Worm (Caenorhabditis elegans) whole organism, late embryonic: Measurements from ENCODE around the gene bcf-1.

Source experiments
- F13H6.1 ChIP-seq: sonication (generic microtip); optimal IDR thresholded peaks from 2 replicates; lab custom pipeline; 2016; ENCODE audit warnings: missing genetic modification characterization, missing compliant biosample characterization
- K02D7.2 ChIP-seq: sonication (generic microtip); optimal IDR thresholded peaks from 2 replicates; lab custom pipeline; 2017; ENCODE audit warnings: mild to moderate bottlenecking, missing genetic modification characterization, missing compliant biosample characterization
- T23F11.4 ChIP-seq: fragments of 200-800 bp; sonication (Bioruptor generic); optimal IDR thresholded peaks from 2 replicates; lab custom pipeline; 2018; ENCODE audit warnings: mild to moderate bottlenecking, missing genetic modification characterization, missing compliant biosample characterization
- ahr-1 ChIP-seq: sonication (generic microtip); optimal IDR thresholded peaks from 2 replicates; lab custom pipeline; 2016; ENCODE audit warnings: missing genetic modification characterization, missing compliant biosample characterization
- ama-1 ChIP-seq: fragments of 150-350 bp; optimal IDR thresholded peaks from 2 replicates; lab custom pipeline; 2014
- ceh-18 ChIP-seq: sonication (generic microtip); optimal IDR thresholded peaks from 2 replicates; lab custom pipeline; 2016; ENCODE audit warnings: missing genetic modification characterization, missing compliant biosample characterization
- ceh-19 ChIP-seq: fragments of 200-800 bp; sonication (Bioruptor generic); optimal IDR thresholded peaks from 2 replicates; lab custom pipeline; 2018; ENCODE audit warnings: mild to moderate bottlenecking, missing genetic modification characterization, missing compliant biosample characterization
- ceh-2 ChIP-seq: sonication (generic microtip); optimal IDR thresholded peaks from 2 replicates; lab custom pipeline; 2016; ENCODE audit warnings: missing genotype, missing genetic modification characterization, missing compliant biosample characterization
- ceh-31 ChIP-seq: sonication (generic microtip); optimal IDR thresholded peaks from 2 replicates; lab custom pipeline; 2016; ENCODE audit warnings: missing genetic modification characterization, missing compliant biosample characterization
- ceh-45 ChIP-seq: fragments of 200-800 bp; sonication (Bioruptor generic); IDR thresholded peaks from 2 replicates; pipeline ENCODE4 v1.3.6; 2022; ENCODE audit warnings: missing genetic modification reagents, missing genetic modification characterization, missing compliant biosample characterization
- dve-1 ChIP-seq: sonication (generic microtip); optimal IDR thresholded peaks from 2 replicates; lab custom pipeline; 2017; ENCODE audit warnings: antibody characterized with exemption, mild to moderate bottlenecking, missing genetic modification characterization, missing compliant biosample characterization
- elt-2 ChIP-seq: sonication (generic microtip); optimal IDR thresholded peaks from 2 replicates; lab custom pipeline; 2016; ENCODE audit warnings: missing genetic modification reagents, missing genetic modification characterization, missing compliant biosample characterization
- ets-4 ChIP-seq: sonication (generic microtip); optimal IDR thresholded peaks from 2 replicates; lab custom pipeline; 2016; ENCODE audit warnings: missing genetic modification characterization, missing compliant biosample characterization
- gmeb-2 ChIP-seq: sonication (generic microtip); optimal IDR thresholded peaks from 2 replicates; lab custom pipeline; 2016; ENCODE audit warnings: missing genetic modification characterization, inconsistent platforms, missing compliant biosample characterization
- hlh-13 ChIP-seq: fragments of 200-800 bp; sonication (Bioruptor generic); optimal IDR thresholded peaks from 2 replicates; lab custom pipeline; 2018; ENCODE audit warnings: mild to moderate bottlenecking, missing genetic modification characterization, missing compliant biosample characterization
- hlh-15 ChIP-seq: sonication (generic microtip); optimal IDR thresholded peaks from 2 replicates; lab custom pipeline; 2016; ENCODE audit warnings: missing genetic modification characterization, missing compliant biosample characterization
- hlh-30 ChIP-seq: sonication (generic microtip); optimal IDR thresholded peaks from 2 replicates; lab custom pipeline; 2017; ENCODE audit warnings: antibody characterized with exemption, missing genetic modification characterization, missing compliant biosample characterization; ENCODE audit not compliant: insufficient read depth
- hlh-8 ChIP-seq: sonication (generic microtip); optimal IDR thresholded peaks from 2 replicates; lab custom pipeline; 2016; ENCODE audit warnings: missing genotype, missing genetic modification characterization, missing compliant biosample characterization
- lim-6 ChIP-seq: sonication (generic microtip); optimal IDR thresholded peaks from 2 replicates; lab custom pipeline; 2016; ENCODE audit warnings: missing genetic modification characterization, missing compliant biosample characterization
- nfya-1 ChIP-seq: sonication (generic microtip); optimal IDR thresholded peaks from 2 replicates; lab custom pipeline; 2017; ENCODE audit warnings: missing genetic modification characterization, mild to moderate bottlenecking, missing compliant biosample characterization, antibody characterized with exemption, moderate library complexity
- nhr-11 ChIP-seq: fragments of 150-350 bp; optimal IDR thresholded peaks from 2 replicates; lab custom pipeline; 2014; ENCODE audit warnings: missing biosample characterization, missing genetic modification characterization
- nhr-232 ChIP-seq: sonication (generic microtip); optimal IDR thresholded peaks from 2 replicates; lab custom pipeline; 2016; ENCODE audit warnings: missing genetic modification characterization, missing compliant biosample characterization
- odd-2 ChIP-seq: sonication (generic microtip); optimal IDR thresholded peaks from 2 replicates; lab custom pipeline; 2017; ENCODE audit warnings: antibody characterized with exemption, mild to moderate bottlenecking, missing genetic modification characterization, missing compliant biosample characterization
- pag-3 ChIP-seq: sonication (generic microtip); optimal IDR thresholded peaks from 2 replicates; lab custom pipeline; 2016; ENCODE audit warnings: missing compliant biosample characterization, missing genetic modification characterization, borderline replicate concordance
- pat-9 ChIP-seq: fragments of 200-800 bp; sonication (Bioruptor generic); optimal IDR thresholded peaks from 2 replicates; lab custom pipeline; 2018; ENCODE audit warnings: mild to moderate bottlenecking, missing genetic modification characterization, moderate library complexity, missing compliant biosample characterization
- pha-4 ChIP-seq: fragments of 150-350 bp; optimal IDR thresholded peaks from 2 replicates; lab custom pipeline; 2018; ENCODE audit warnings: missing biosample characterization, missing genetic modification reagents, missing genetic modification characterization
- sox-2 ChIP-seq: fragments of 200-800 bp; sonication (Bioruptor generic); IDR thresholded peaks from 2 replicates; pipeline ENCODE4 v1.3.6; 2022; ENCODE audit warnings: missing genetic modification reagents, missing genetic modification characterization, missing compliant biosample characterization
- sox-4 ChIP-seq: sonication (generic microtip); optimal IDR thresholded peaks from 2 replicates; lab custom pipeline; 2017; ENCODE audit warnings: mild to moderate bottlenecking, missing genetic modification characterization, inconsistent platforms, missing compliant biosample characterization
- syd-9 ChIP-seq: sonication (generic microtip); optimal IDR thresholded peaks from 2 replicates; lab custom pipeline; 2016; ENCODE audit warnings: mild to moderate bottlenecking, missing genetic modification characterization, moderate library complexity, missing compliant biosample characterization
- tbx-2 ChIP-seq: sonication (generic microtip); optimal IDR thresholded peaks from 2 replicates; lab custom pipeline; 2016; ENCODE audit warnings: missing genetic modification characterization, missing compliant biosample characterization
- tbx-7 ChIP-seq: sonication (generic microtip); optimal IDR thresholded peaks from 2 replicates; lab custom pipeline; 2016; ENCODE audit warnings: missing genotype, missing genetic modification characterization, missing compliant biosample characterization
- ttx-3 ChIP-seq: sonication (generic microtip); optimal IDR thresholded peaks from 2 replicates; lab custom pipeline; 2016; ENCODE audit warnings: missing genetic modification reagents, missing genetic modification characterization, missing compliant biosample characterization
- unc-3 ChIP-seq, 2 experiments: fragments of 200-800 bp in 1 of 2; sonication (Bioruptor generic) in 1 of 2; sonication (generic microtip) in 1 of 2; conservative IDR thresholded peaks in 1 of 2; optimal IDR thresholded peaks in 1 of 2; 2 replicates each; pipeline versions ENCODE4 v1.3.6 to Lab custom; 2016 to 2022; ENCODE audit warnings: missing compliant biosample characterization in 2 of 2, missing genetic modification characterization in 2 of 2, missing genetic modification reagents in 1 of 2
- unc-86 ChIP-seq: sonication (generic microtip); optimal IDR thresholded peaks from 2 replicates; lab custom pipeline; 2016; ENCODE audit warnings: missing genetic modification characterization, missing compliant biosample characterization
- zip-5 ChIP-seq: sonication (generic microtip); optimal IDR thresholded peaks from 2 replicates; lab custom pipeline; 2016; ENCODE audit warnings: missing genetic modification characterization, missing compliant biosample characterization
- ztf-16 ChIP-seq: sonication (generic microtip); optimal IDR thresholded peaks from 2 replicates; lab custom pipeline; 2017; ENCODE audit warnings: missing genetic modification characterization, missing compliant biosample characterization

bcf-1 gene

ce11 chrV:6358709-6359108, 49.9 kb downstream of the bcf-1 start:
- TF ChIP-seq syd-9 (no peak), elt-2 (tag; lab: Kevin White, UChicago) (no peak), ceh-19 (GFP tag; lab: Kevin White, UChicago) (no peak), F13H6.1 (tag; lab: Kevin White, UChicago) (no peak), tbx-7 (tag; lab: Kevin White, UChicago) (no peak), pha-4 (tag; lab: Kevin White, UChicago) (no peak), unc-86 (tag; lab: Kevin White, UChicago) (no peak), zip-5 (tag; lab: Kevin White, UChicago) (no peak), nhr-11 (tag; lab: Kevin White, UChicago) (no peak), pag-3 (tag; lab: Kevin White, UChicago) (no peak), hlh-30 (no peak), odd-2 (tag; lab: Kevin White, UChicago) (no peak)

- peak; percentile 53 for TF ChIP-seq F13H6.1 (tag; lab: Kevin White, UChicago)
- no peak for TF ChIP-seq K02D7.2
Observed at ce11 chrV:6357236-6357635, 51.3 kb downstream of the bcf-1 start.

ce11 chrV:6355975-6356441, 52.6 kb downstream of the bcf-1 start, which contains the start of gene bcl-11:
Gene bcl-11 (plus strand): TSS chrV:6356025.
- TF ChIP-seq elt-2 (tag; lab: Kevin White, UChicago) (peak; percentile 22), lim-6 (no peak), T23F11.4 (no peak), unc-3 (GFP tag; conservative IDR thresholded peaks at IDR 0.05; lab: Robert Waterston, UW) (no peak), unc-3 (tag; optimal IDR thresholded peaks at IDR 0.05; lab: Kevin White, UChicago) (no peak)
- TF ChIP-seq, all 69 proteins: peak for 1

- TF ChIP-seq hlh-15 (tag; lab: Kevin White, UChicago) (no peak), hlh-13 (GFP tag; lab: Kevin White, UChicago) (no peak), ceh-31 (no peak), nhr-232 (tag; lab: Kevin White, UChicago) (no peak), ama-1 (lab: Kevin White, UChicago) (no peak), sox-4 (tag; lab: Kevin White, UChicago) (no peak), nfya-1 (tag; lab: Kevin White, UChicago) (no peak), ceh-2 (tag; lab: Kevin White, UChicago) (no peak), F13H6.1 (tag; lab: Kevin White, UChicago) (peak; percentile 55)
Observed at ce11 chrV:6355412-6355811, 53.2 kb downstream of the bcf-1 start.

- TF ChIP-seq ceh-2 (tag; lab: Kevin White, UChicago) (no peak), dve-1 (tag; lab: Kevin White, UChicago) (no peak), pha-4 (tag; lab: Kevin White, UChicago) (no peak), ztf-16 (no peak), ceh-45 (GFP tag; lab: Robert Waterston, UW) (no peak), pat-9 (tag; lab: Kevin White, UChicago) (no peak), ets-4 (tag; lab: Kevin White, UChicago) (no peak), sox-4 (tag; lab: Kevin White, UChicago) (no peak), ceh-18 (no peak), tbx-2 (tag; lab: Kevin White, UChicago) (no peak), K02D7.2 (no peak), unc-86 (tag; lab: Kevin White, UChicago) (no peak), ttx-3 (tag; lab: Kevin White, UChicago) (no peak), hlh-8 (tag; lab: Kevin White, UChicago) (no peak), sox-2 (GFP tag; lab: Robert Waterston, UW) (no peak), gmeb-2 (no peak), zip-5 (tag; lab: Kevin White, UChicago) (no peak), ahr-1 (no peak)
- TF ChIP-seq, all 69 proteins: peak for 0
Observed at ce11 chrV:6354786-6355185, 53.8 kb downstream of the bcf-1 start.
